Worm (Caenorhabditis elegans) whole organism, L1 larva: Measurements from ENCODE around the gene dsh-1.
A peak's percentile ranks its signal among the peaks of the same experiment; 100 is the strongest.

Experiments
- C04F5.9 ChIP-seq: sonication (generic microtip); optimal IDR thresholded peaks from 2 replicates; lab custom pipeline; 2016; ENCODE audit warnings: missing genetic modification characterization, missing compliant biosample characterization
- F16B12.6 ChIP-seq: fragments of 150-350 bp; optimal IDR thresholded peaks from 2 replicates; lab custom pipeline; 2014; ENCODE audit warnings: missing biosample characterization, missing genetic modification characterization
- alr-1 ChIP-seq: fragments of 200-800 bp; sonication (Bioruptor generic); optimal IDR thresholded peaks from 2 replicates; lab custom pipeline; 2018; ENCODE audit warnings: borderline replicate concordance, mild to moderate bottlenecking, missing genetic modification characterization, missing compliant biosample characterization
- aly-2 ChIP-seq: fragments of 150-350 bp; optimal IDR thresholded peaks from 2 replicates; lab custom pipeline; 2014; ENCODE audit warnings: missing biosample characterization, missing genetic modification characterization
- ama-1 ChIP-seq: fragments of 150-350 bp; optimal IDR thresholded peaks from 2 replicates; lab custom pipeline; 2014
- blmp-1 ChIP-seq: fragments of 150-350 bp; optimal IDR thresholded peaks from 2 replicates; lab custom pipeline; 2014; ENCODE audit warnings: missing biosample characterization, missing genetic modification characterization
- ceh-8 ChIP-seq: fragments of 200-800 bp; sonication (Bioruptor generic); optimal IDR thresholded peaks from 2 replicates; lab custom pipeline; 2018; ENCODE audit warnings: mild to moderate bottlenecking, missing genetic modification characterization, moderate library complexity, missing compliant biosample characterization
- ceh-82 ChIP-seq, 3 experiments: fragments of 150-350 bp in 1 of 3; sonication (generic microtip) in 2 of 3; optimal IDR thresholded peaks; 2 replicates each; lab custom pipeline; 2014 to 2017; ENCODE audit warnings: missing biosample characterization in 3 of 3, missing genetic modification characterization in 3 of 3
- ceh-90 ChIP-seq: sonication (generic microtip); optimal IDR thresholded peaks from 2 replicates; lab custom pipeline; 2016; ENCODE audit warnings: missing genetic modification characterization, missing compliant biosample characterization
- ces-1 ChIP-seq: fragments of 150-350 bp; optimal IDR thresholded peaks from 2 replicates; lab custom pipeline; 2014; ENCODE audit warnings: missing biosample characterization, missing genetic modification reagents, missing genetic modification characterization
- dpl-1 ChIP-seq, 3 experiments: fragments of 150-350 bp in 2 of 3; sonication (generic microtip) in 1 of 3; optimal IDR thresholded peaks; 2 replicates each; lab custom pipeline; 2014 to 2017; ENCODE audit warnings: missing biosample characterization in 3 of 3, missing genetic modification characterization in 3 of 3, missing genetic modification reagents in 3 of 3
- dsc-1 ChIP-seq: sonication (generic microtip); optimal IDR thresholded peaks from 2 replicates; lab custom pipeline; 2016; ENCODE audit warnings: mild to moderate bottlenecking, missing genetic modification characterization, missing compliant biosample characterization
- elt-2 ChIP-seq: sonication (generic microtip); optimal IDR thresholded peaks from 2 replicates; lab custom pipeline; 2016; ENCODE audit warnings: missing genetic modification characterization, mild to moderate bottlenecking, inconsistent platforms, missing compliant biosample characterization, missing genetic modification reagents
- ets-5 ChIP-seq: fragments of 200-800 bp; sonication (Bioruptor generic); IDR thresholded peaks from 2 replicates; pipeline ENCODE4 v1.3.6; 2022; ENCODE audit warnings: missing genetic modification characterization, missing compliant biosample characterization
- fkh-10 ChIP-seq: sonication (generic microtip); optimal IDR thresholded peaks from 2 replicates; lab custom pipeline; 2017; ENCODE audit warnings: missing biosample characterization, missing genetic modification reagents, missing genetic modification characterization
- fkh-8 ChIP-seq: sonication (generic microtip); optimal IDR thresholded peaks from 2 replicates; lab custom pipeline; 2016; ENCODE audit warnings: mild to moderate bottlenecking, missing genetic modification characterization, missing compliant biosample characterization
- grh-1 ChIP-seq: fragments of 200-800 bp; sonication (Bioruptor generic); IDR thresholded peaks from 2 replicates; pipeline ENCODE4 v1.3.6; 2022; ENCODE audit warnings: missing genetic modification reagents, missing genetic modification characterization, missing compliant biosample characterization
- hlh-4 ChIP-seq: sonication (generic microtip); optimal IDR thresholded peaks from 2 replicates; lab custom pipeline; 2016; ENCODE audit warnings: mild to moderate bottlenecking, missing genetic modification characterization, missing compliant biosample characterization
- hpl-2 ChIP-seq: fragments of 150-350 bp; optimal IDR thresholded peaks from 2 replicates; lab custom pipeline; 2014; ENCODE audit warnings: missing biosample characterization, missing genetic modification reagents, missing genetic modification characterization
- irx-1 ChIP-seq: sonication (generic microtip); optimal IDR thresholded peaks from 2 replicates; lab custom pipeline; 2016; ENCODE audit warnings: missing genetic modification characterization, missing compliant biosample characterization
- isw-1 ChIP-seq: fragments of 200-800 bp; sonication (Bioruptor generic); IDR thresholded peaks from 2 replicates; pipeline ENCODE4 v1.3.6; 2022; ENCODE audit warnings: missing genetic modification characterization, missing compliant biosample characterization
- jun-1 ChIP-seq: fragments of 150-350 bp; optimal IDR thresholded peaks from 2 replicates; lab custom pipeline; 2014; ENCODE audit warnings: missing biosample characterization, missing genetic modification reagents, missing genetic modification characterization
- lin-13 ChIP-seq: fragments of 150-350 bp; optimal IDR thresholded peaks from 2 replicates; lab custom pipeline; 2014; ENCODE audit warnings: missing biosample characterization, missing genetic modification reagents, missing genetic modification characterization
- lin-14 ChIP-seq: fragments of 200-800 bp; sonication (Bioruptor generic); optimal IDR thresholded peaks from 2 replicates; lab custom pipeline; 2018; ENCODE audit warnings: mild to moderate bottlenecking, missing genetic modification characterization, moderate library complexity, missing compliant biosample characterization
- lin-15B ChIP-seq: fragments of 150-350 bp; sonication (generic microtip); optimal IDR thresholded peaks from 3 replicates; lab custom pipeline; 2014; ENCODE audit warnings: missing biosample characterization, missing genetic modification characterization
- lin-39 ChIP-seq: fragments of 150-350 bp; optimal IDR thresholded peaks from 2 replicates; lab custom pipeline; 2014; ENCODE audit warnings: missing biosample characterization, missing genetic modification reagents, missing genetic modification characterization
- lir-3 ChIP-seq: sonication (generic microtip); optimal IDR thresholded peaks from 2 replicates; lab custom pipeline; 2016; ENCODE audit warnings: mild to moderate bottlenecking, missing genetic modification characterization, moderate library complexity, missing compliant biosample characterization; ENCODE audit not compliant: poor library complexity
- mdl-1 ChIP-seq, 2 experiments: fragments of 150-350 bp; optimal IDR thresholded peaks; 2 replicates each; lab custom pipeline; 2014 to 2017; ENCODE audit warnings: missing biosample characterization in 2 of 2, missing genetic modification characterization in 2 of 2, inconsistent platforms in 1 of 2
- mef-2 ChIP-seq: fragments of 150-350 bp; optimal IDR thresholded peaks from 2 replicates; lab custom pipeline; 2014; ENCODE audit warnings: missing biosample characterization, missing genetic modification characterization
- nhr-11 ChIP-seq: fragments of 150-350 bp; optimal IDR thresholded peaks from 2 replicates; lab custom pipeline; 2014; ENCODE audit warnings: missing biosample characterization, missing genetic modification characterization
- nhr-12 ChIP-seq: sonication (generic microtip); optimal IDR thresholded peaks from 2 replicates; lab custom pipeline; 2017; ENCODE audit warnings: missing biosample characterization, missing genetic modification characterization
- nhr-28 ChIP-seq: fragments of 150-350 bp; optimal IDR thresholded peaks from 2 replicates; lab custom pipeline; 2014; ENCODE audit warnings: missing biosample characterization, missing genetic modification characterization
- nhr-71 ChIP-seq: sonication (generic microtip); optimal IDR thresholded peaks from 2 replicates; lab custom pipeline; 2016; ENCODE audit warnings: mild to moderate bottlenecking, missing genetic modification characterization, moderate library complexity, missing compliant biosample characterization
- nhr-76 ChIP-seq: sonication (generic microtip); optimal IDR thresholded peaks from 2 replicates; lab custom pipeline; 2017; ENCODE audit warnings: missing biosample characterization, missing genetic modification characterization
- nhr-84 ChIP-seq: sonication (generic microtip); optimal IDR thresholded peaks from 2 replicates; lab custom pipeline; 2017; ENCODE audit warnings: missing biosample characterization, missing genetic modification characterization
- nhr-85 ChIP-seq: sonication (generic microtip); peaks from one replicate; lab custom pipeline; 2016; ENCODE audit warnings: missing genetic modification characterization, inconsistent platforms, missing compliant biosample characterization
- nhr-90 ChIP-seq: sonication (generic microtip); optimal IDR thresholded peaks from 2 replicates; lab custom pipeline; 2016; ENCODE audit warnings: mild to moderate bottlenecking, missing genetic modification characterization, missing compliant biosample characterization; ENCODE audit not compliant: poor library complexity
- pag-3 ChIP-seq: sonication (generic microtip); optimal IDR thresholded peaks from 2 replicates; lab custom pipeline; 2017; ENCODE audit warnings: missing genetic modification characterization, mild to moderate bottlenecking, missing compliant biosample characterization, antibody characterized with exemption, borderline replicate concordance; ENCODE audit not compliant: insufficient read depth
- pax-3 ChIP-seq: fragments of 200-800 bp; sonication (Bioruptor generic); optimal IDR thresholded peaks from 2 replicates; lab custom pipeline; 2018; ENCODE audit warnings: mild to moderate bottlenecking, missing genetic modification characterization, moderate library complexity, missing compliant biosample characterization
- pqm-1 ChIP-seq: sonication (generic microtip); optimal IDR thresholded peaks from 3 replicates; lab custom pipeline; 2017; ENCODE audit warnings: missing biosample characterization, missing genetic modification characterization
- skn-1 ChIP-seq: fragments of 150-350 bp; optimal IDR thresholded peaks from 2 replicates; lab custom pipeline; 2014; ENCODE audit warnings: missing biosample characterization, missing genetic modification characterization
- snu-23 ChIP-seq: sonication (generic microtip); optimal IDR thresholded peaks from 2 replicates; lab custom pipeline; 2016; ENCODE audit warnings: missing genetic modification characterization, missing compliant biosample characterization
- sptf-1 ChIP-seq: fragments of 150-350 bp; optimal IDR thresholded peaks from 2 replicates; lab custom pipeline; 2014; ENCODE audit warnings: missing biosample characterization, missing genetic modification characterization
- swsn-7 ChIP-seq: sonication (generic microtip); optimal IDR thresholded peaks from 2 replicates; lab custom pipeline; 2016; ENCODE audit warnings: missing genetic modification characterization, missing compliant biosample characterization
- tbx-2 ChIP-seq: sonication (generic microtip); optimal IDR thresholded peaks from 2 replicates; lab custom pipeline; 2016; ENCODE audit warnings: missing genetic modification characterization, missing compliant biosample characterization
- tlp-1 ChIP-seq: fragments of 150-350 bp; optimal IDR thresholded peaks from 2 replicates; lab custom pipeline; 2014; ENCODE audit warnings: missing biosample characterization, missing genetic modification characterization
- unc-130 ChIP-seq: fragments of 150-350 bp; optimal IDR thresholded peaks from 2 replicates; lab custom pipeline; 2017; ENCODE audit warnings: missing biosample characterization, missing genetic modification characterization, inconsistent platforms
- unc-62 ChIP-seq: fragments of 150-350 bp; optimal IDR thresholded peaks from 2 replicates; lab custom pipeline; 2014; ENCODE audit warnings: missing biosample characterization, missing genetic modification reagents, missing genetic modification characterization
- unc-86 ChIP-seq: sonication (generic microtip); optimal IDR thresholded peaks from 2 replicates; lab custom pipeline; 2016; ENCODE audit warnings: missing genetic modification characterization, missing compliant biosample characterization
- unc-98 ChIP-seq: fragments of 200-800 bp; sonication (Bioruptor generic); IDR thresholded peaks from 2 replicates; pipeline ENCODE4 v1.3.6; 2022; ENCODE audit warnings: missing genetic modification characterization, missing compliant biosample characterization
- vab-15 ChIP-seq: sonication (generic microtip); optimal IDR thresholded peaks from 2 replicates; lab custom pipeline; 2017; ENCODE audit warnings: missing genotype, mild to moderate bottlenecking, missing genetic modification characterization, missing compliant biosample characterization
- zip-4 ChIP-seq: fragments of 200-800 bp; sonication (Bioruptor generic); optimal IDR thresholded peaks from 2 replicates; lab custom pipeline; 2018; ENCODE audit warnings: mild to moderate bottlenecking, missing genetic modification characterization, moderate library complexity, missing compliant biosample characterization
- ztf-11 ChIP-seq, 2 experiments: sonication (generic microtip); optimal IDR thresholded peaks; 2 replicates each; lab custom pipeline; 2016 to 2017; ENCODE audit warnings: missing genetic modification characterization in 2 of 2, missing biosample characterization in 1 of 2, missing compliant biosample characterization in 1 of 2

The dsh-1 gene

ce11 chrII:5246791-5247361 lies 21.7 kb upstream of the dsh-1 start, which contains the start of gene ptr-6:
ptr-6 (minus strand) TSS chrII:5246837.
- TF ChIP-seq fkh-10 (GFP tag; lab: Kevin White, UChicago) = no peak
- no peak for TF ChIP-seq nhr-11
- no peak for TF ChIP-seq lir-3 (tag; lab: Kevin White, UChicago)
- no peak for TF ChIP-seq nhr-76 (tag; lab: Kevin White, UChicago)
- peak; percentile 84 for TF ChIP-seq grh-1
- TF ChIP-seq ztf-11 (tag; optimal IDR thresholded peaks at IDR 0.05; lab: Kevin White, UChicago) = no peak
- no peak for TF ChIP-seq ama-1 (lab: Kevin White, UChicago)
- no peak for TF ChIP-seq dsc-1 (tag; lab: Kevin White, UChicago)
- TF ChIP-seq nhr-84 (tag; lab: Kevin White, UChicago) = no peak
- no peak for TF ChIP-seq fkh-8 (tag; lab: Kevin White, UChicago)
- TF ChIP-seq nhr-85 (tag; lab: Kevin White, UChicago) = peak; percentile 96
- no peak for TF ChIP-seq ceh-8 (GFP tag; lab: Kevin White, UChicago)
- peak; percentile 31 for TF ChIP-seq snu-23
- no peak for TF ChIP-seq pqm-1 (tag; lab: Kevin White, UChicago)
- no peak for TF ChIP-seq ces-1
- TF ChIP-seq blmp-1 (tag; lab: Kevin White, UChicago) = peak; percentile 69
- TF ChIP-seq lin-15B (tag; lab: Kevin White, UChicago) = no peak
- peak; percentile 46 for TF ChIP-seq nhr-71 (tag; lab: Kevin White, UChicago)
- TF ChIP-seq mef-2 (tag; lab: Kevin White, UChicago) = no peak
- TF ChIP-seq unc-98 = no peak
- TF ChIP-seq ceh-90 (tag; lab: Kevin White, UChicago) = no peak
- no peak for TF ChIP-seq swsn-7 (tag; lab: Kevin White, UChicago)
- TF ChIP-seq unc-86 (tag; lab: Kevin White, UChicago) = no peak
- no peak for TF ChIP-seq hlh-4 (tag; lab: Kevin White, UChicago)
- no peak for TF ChIP-seq tlp-1
- TF ChIP-seq lin-39 (tag; lab: Kevin White, UChicago) = no peak
- TF ChIP-seq C04F5.9 (tag; lab: Kevin White, UChicago) = no peak
- TF ChIP-seq ceh-82 (tag; optimal IDR thresholded peaks at IDR 0.05; lab: Kevin White, UChicago) = no peak
- no peak for TF ChIP-seq jun-1
- TF ChIP-seq ets-5 (GFP tag; lab: Robert Waterston, UW) = no peak
- no peak for TF ChIP-seq skn-1 (tag; lab: Kevin White, UChicago)
- no peak for TF ChIP-seq dpl-1 (GFP tag; optimal IDR thresholded peaks at IDR 0.05; lab: Kevin White, UChicago)
- TF ChIP-seq aly-2 (tag; lab: Kevin White, UChicago) = no peak
- TF ChIP-seq pax-3 (tag; lab: Kevin White, UChicago) = no peak
- peak; percentile 36 for TF ChIP-seq nhr-90
- TF ChIP-seq nhr-28 (tag; lab: Kevin White, UChicago) = no peak
- peak; percentile 1 for TF ChIP-seq tbx-2 (tag; lab: Kevin White, UChicago)
- TF ChIP-seq lin-14 (GFP tag; lab: Kevin White, UChicago) = peak; percentile 63
- no peak for TF ChIP-seq isw-1 (GFP tag; lab: Robert Waterston, UW)
- TF ChIP-seq alr-1 (tag; lab: Kevin White, UChicago) = no peak
- no peak for TF ChIP-seq sptf-1
- no peak for TF ChIP-seq F16B12.6 (tag; lab: Kevin White, UChicago)
- TF ChIP-seq mdl-1 (tag; optimal IDR thresholded peaks at IDR 0.05; lab: Kevin White, UChicago) = peak in 1 of 2 experiments; percentile 24
- TF ChIP-seq unc-62 (GFP tag; lab: Kevin White, UChicago) = no peak
- TF ChIP-seq lin-13 = no peak
- TF ChIP-seq unc-130 (tag; lab: Kevin White, UChicago) = no peak
- TF ChIP-seq vab-15 = no peak
- TF ChIP-seq zip-4 (GFP tag; lab: Kevin White, UChicago) = no peak
- TF ChIP-seq hpl-2 (GFP tag; lab: Kevin White, UChicago) = no peak
- TF ChIP-seq pag-3 (tag; lab: Kevin White, UChicago) = no peak
- TF ChIP-seq elt-2 (tag; lab: Kevin White, UChicago) = no peak
- no peak for TF ChIP-seq nhr-12 (tag; lab: Kevin White, UChicago)
- no peak for TF ChIP-seq irx-1 (tag; lab: Kevin White, UChicago)
